Fruit fly (Drosophila melanogaster): ENCODE results near the gene CG9727.
A peak's percentile ranks its signal among the peaks of the same experiment; 100 is the strongest.

Gene CG9727

DNA sequence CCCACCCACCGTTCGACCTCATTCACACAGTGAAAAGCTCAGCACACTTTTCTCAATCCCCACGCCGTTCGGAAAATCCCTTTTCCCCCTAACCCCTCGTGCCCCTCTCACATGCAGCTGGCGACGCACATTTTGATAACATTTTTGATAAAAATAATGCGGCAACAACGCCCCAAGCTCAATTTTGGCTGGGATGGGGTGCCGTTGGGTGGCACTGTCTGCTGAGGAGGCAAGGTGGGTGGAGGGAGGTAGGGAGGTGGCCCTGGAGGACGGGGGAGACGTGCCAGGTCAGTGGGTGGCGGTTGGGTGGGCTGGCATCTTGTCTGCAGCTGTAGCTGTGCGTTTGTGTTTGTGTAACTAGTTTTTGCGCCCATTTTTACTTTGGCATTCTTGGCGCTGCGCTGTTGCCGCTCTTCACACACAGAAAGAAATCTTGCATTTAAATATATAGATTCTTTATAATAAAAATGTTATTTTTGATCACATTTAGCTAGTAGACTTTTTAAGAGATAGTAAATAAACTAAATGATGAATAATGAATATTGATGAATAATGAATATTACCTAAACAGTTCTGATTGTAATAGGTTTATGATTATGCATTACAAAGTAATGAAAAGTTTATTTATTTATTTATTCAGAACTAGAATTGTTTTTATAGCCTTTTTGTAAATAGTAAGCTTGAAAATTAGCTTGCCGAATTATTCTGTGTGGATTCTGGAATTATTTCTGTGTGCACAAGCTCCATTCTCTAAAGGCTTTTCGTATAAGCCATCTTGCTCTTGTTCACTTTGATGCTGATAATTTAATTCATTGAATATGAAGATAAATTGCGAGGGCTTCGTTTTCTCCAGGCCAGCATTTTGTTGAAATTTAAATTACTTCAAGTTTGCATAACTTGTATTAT is 41.8 kb downstream of the CG9727 start (continued):
- TF ChIP-seq crol (GFP tag; IDR thresholded peaks at IDR 0.05), result peak; percentile 98
- no peak for TF ChIP-seq CG5953 (GFP tag; IDR thresholded peaks at IDR 0.05)
- no peak for TF ChIP-seq CG15514 (GFP tag; optimal IDR thresholded peaks at IDR 0.05)
- no peak for TF ChIP-seq fu2 (GFP tag; optimal IDR thresholded peaks at IDR 0.05)
- TF ChIP-seq ken (GFP tag; IDR thresholded peaks at IDR 0.05), result no peak
- peak; percentile 74 for TF ChIP-seq gem (tag; optimal IDR thresholded peaks at IDR 0.05)
- TF ChIP-seq Dbx (GFP tag; IDR thresholded peaks at IDR 0.05), result no peak
- no peak for TF ChIP-seq lola (GFP tag; optimal IDR thresholded peaks at IDR 0.05)
- no peak for TF ChIP-seq Lpt (GFP tag; optimal IDR thresholded peaks at IDR 0.05)
- TF ChIP-seq CG1602 (GFP tag; optimal IDR thresholded peaks at IDR 0.05), result peak; percentile 13
- TF ChIP-seq CG8478 (optimal IDR thresholded peaks at IDR 0.05), result no peak
- peak; percentile 46 for TF ChIP-seq Hr39 (optimal IDR thresholded peaks at IDR 0.05)
- TF ChIP-seq ems (GFP tag; optimal IDR thresholded peaks at IDR 0.05), result no peak
- TF ChIP-seq zen2 (GFP tag; IDR thresholded peaks at IDR 0.05; ENCODE audit: partially characterized antibody), result no peak
- TF ChIP-seq btn (GFP tag; optimal IDR thresholded peaks at IDR 0.05), result no peak
- TF ChIP-seq unpg (GFP tag; optimal IDR thresholded peaks at IDR 0.05), result peak; percentile 56
- TF ChIP-seq jigr1 (GFP tag; IDR thresholded peaks at IDR 0.05), result no peak
- TF ChIP-seq wek (GFP tag; optimal IDR thresholded peaks at IDR 0.05), result no peak
- TF ChIP-seq CG5245 (GFP tag; optimal IDR thresholded peaks at IDR 0.05), result no peak
- peak; percentile 2 for TF ChIP-seq CG14710 (tag; optimal IDR thresholded peaks at IDR 0.05)
- TF ChIP-seq CG7357 (GFP tag; IDR thresholded peaks at IDR 0.05), result no peak
- TF ChIP-seq Eip74EF (GFP tag; optimal IDR thresholded peaks at IDR 0.05), result no peak
- no peak for TF ChIP-seq Nf-YA (GFP tag; IDR thresholded peaks at IDR 0.05)
- TF ChIP-seq Gsc (GFP tag; IDR thresholded peaks at IDR 0.05), result no peak
- no peak for TF ChIP-seq dan (GFP tag; IDR thresholded peaks at IDR 0.05)
- TF ChIP-seq CG10431 (GFP tag; optimal IDR thresholded peaks at IDR 0.05), result no peak
- TF ChIP-seq sc (optimal IDR thresholded peaks at IDR 0.05), result no peak
- TF ChIP-seq sc (GFP tag; optimal IDR thresholded peaks at IDR 0.05), result no peak
- no peak for TF ChIP-seq CG30020 (tag; optimal IDR thresholded peaks at IDR 0.05)
- no peak for TF ChIP-seq CG11247 (GFP tag; IDR thresholded peaks at IDR 0.05)
- no peak for TF ChIP-seq inv (GFP tag; IDR thresholded peaks at IDR 0.05; ENCODE audit: partially characterized antibody)
- TF ChIP-seq CG3163 (GFP tag; optimal IDR thresholded peaks at IDR 0.05), result no peak
- no peak for TF ChIP-seq pita (GFP tag; optimal IDR thresholded peaks at IDR 0.05)
- TF ChIP-seq ham (GFP tag; IDR thresholded peaks at IDR 0.05), result no peak
- no peak for TF ChIP-seq z (GFP tag; IDR thresholded peaks at IDR 0.05)
- TF ChIP-seq Pdp1 (GFP tag; optimal IDR thresholded peaks at IDR 0.05), result no peak
- TF ChIP-seq TFAM (GFP tag; optimal IDR thresholded peaks at IDR 0.05), result no peak
- no peak for TF ChIP-seq CG9215 (GFP tag; IDR thresholded peaks at IDR 0.05)
- no peak for TF ChIP-seq C15 (GFP tag; IDR thresholded peaks at IDR 0.05)
- no peak for TF ChIP-seq mam (GFP tag; optimal IDR thresholded peaks at IDR 0.05)
- peak; percentile 41 for TF ChIP-seq Blimp-1 (GFP tag; optimal IDR thresholded peaks at IDR 0.05)
- no peak for TF ChIP-seq nom (GFP tag; optimal IDR thresholded peaks at IDR 0.05)
- TF ChIP-seq oc (tag; optimal IDR thresholded peaks at IDR 0.05), result no peak
- TF ChIP-seq lab (GFP tag; optimal IDR thresholded peaks at IDR 0.05), result peak; percentile 50
- no peak for TF ChIP-seq CG10462 (GFP tag; optimal IDR thresholded peaks at IDR 0.05)
- TF ChIP-seq gt (GFP tag; IDR thresholded peaks at IDR 0.05), result no peak
- peak; percentile 35; the same call in 1 of the 2 replicates for TF ChIP-seq vvl (GFP tag; IDR thresholded peaks at IDR 0.05)
- no peak for TF ChIP-seq CG2889 (GFP tag; IDR thresholded peaks at IDR 0.05)
- no peak for TF ChIP-seq pros (GFP tag; optimal IDR thresholded peaks at IDR 0.05)
- TF ChIP-seq CG3065 (GFP tag; optimal IDR thresholded peaks at IDR 0.05), result no peak

Measured in whole organism, embryonic.